Fruit fly (Drosophila melanogaster) whole organism, embryonic: ENCODE results near the gene CG32267.

Experiments
- Abd-B ChIP-seq: fragments of 200-800 bp; sonication (Bioruptor generic); optimal IDR thresholded peaks from 2 replicates; lab custom pipeline; 2018; ENCODE audit warnings: missing biosample characterization, mild to moderate bottlenecking, missing genetic modification characterization, moderate library complexity
- Adf1 ChIP-seq: fragments of 200-800 bp; sonication (Bioruptor generic); IDR thresholded peaks from 2 replicates; pipeline ENCODE4 v1.3.6; 2022; ENCODE audit warnings: missing biosample characterization, missing genetic modification characterization
- Antp ChIP-seq: fragments of 200-800 bp; sonication (Bioruptor generic); optimal IDR thresholded peaks from 3 replicates; lab custom pipeline; 2016; ENCODE audit warnings: missing biosample characterization, missing genetic modification characterization
- CG10147 ChIP-seq: fragments of 200-800 bp; sonication (Bioruptor generic); optimal IDR thresholded peaks from 2 replicates; lab custom pipeline; 2019; ENCODE audit warnings: missing biosample characterization, mild to moderate bottlenecking, missing genetic modification characterization, moderate library complexity
- CG11560 ChIP-seq: fragments of 200-800 bp; sonication (Bioruptor generic); IDR thresholded peaks from 3 replicates; pipeline ENCODE4 v1.3.6; 2022; ENCODE audit warnings: missing biosample characterization, missing genetic modification characterization
- CG12744 ChIP-seq: fragments of 200-800 bp; sonication (Bioruptor generic); optimal IDR thresholded peaks from 2 replicates; lab custom pipeline; 2016; ENCODE audit warnings: missing biosample characterization, missing genetic modification characterization
- CG14014 ChIP-seq: fragments of 200-800 bp; sonication (Bioruptor generic); IDR thresholded peaks from 2 replicates; pipeline ENCODE4 v1.3.6; 2022; ENCODE audit warnings: missing biosample characterization, missing genetic modification characterization
- CG14050 ChIP-seq: fragments of 200-800 bp; sonication (Bioruptor generic); IDR thresholded peaks from 3 replicates; pipeline ENCODE4 v1.3.6; 2022; ENCODE audit warnings: missing biosample characterization, missing genetic modification characterization
- CG15601 ChIP-seq: fragments of 200-800 bp; sonication (Bioruptor generic); optimal IDR thresholded peaks from 3 replicates; lab custom pipeline; 2019; ENCODE audit warnings: missing biosample characterization, mild to moderate bottlenecking, missing genetic modification characterization, moderate library complexity
- CG1602 ChIP-seq: fragments of 200-800 bp; sonication (Bioruptor generic); optimal IDR thresholded peaks from 3 replicates; lab custom pipeline; 2016; ENCODE audit warnings: missing biosample characterization, missing genetic modification characterization
- CG16863 ChIP-seq: fragments of 200-800 bp; sonication (Bioruptor generic); optimal IDR thresholded peaks from 3 replicates; lab custom pipeline; 2016; ENCODE audit warnings: missing biosample characterization, missing genetic modification characterization
- CG17568 ChIP-seq: fragments of 200-800 bp; sonication (Bioruptor generic); optimal IDR thresholded peaks from 2 replicates; lab custom pipeline; 2018; ENCODE audit warnings: missing biosample characterization, mild to moderate bottlenecking, missing genetic modification characterization, moderate library complexity
- CG17612 ChIP-seq: fragments of 200-800 bp; sonication (Bioruptor generic); IDR thresholded peaks from 2 replicates; pipeline ENCODE4 v1.3.6; 2022; ENCODE audit warnings: missing biosample characterization, missing genetic modification characterization
- CG31365 ChIP-seq: fragments of 200-800 bp; sonication (Bioruptor generic); optimal IDR thresholded peaks from 2 replicates; lab custom pipeline; 2018; ENCODE audit warnings: missing biosample characterization, mild to moderate bottlenecking, missing genetic modification characterization
- CG34376 ChIP-seq: fragments of 200-800 bp; sonication (Bioruptor generic); optimal IDR thresholded peaks from 2 replicates; lab custom pipeline; 2018; ENCODE audit warnings: missing biosample characterization, mild to moderate bottlenecking, missing genetic modification characterization
- CG3995 ChIP-seq: fragments of 200-800 bp; sonication (Bioruptor generic); optimal IDR thresholded peaks from 3 replicates; lab custom pipeline; 2016; ENCODE audit warnings: missing biosample characterization, missing genetic modification characterization
- CG43689 ChIP-seq: fragments of 200-800 bp; sonication (Bioruptor generic); IDR thresholded peaks from 2 replicates; pipeline ENCODE4 v1.3.6; 2022; ENCODE audit warnings: missing biosample characterization, missing genetic modification characterization
- CG6272 ChIP-seq: fragments of 200-800 bp; sonication (Bioruptor generic); IDR thresholded peaks from 2 replicates; pipeline ENCODE4 v1.3.6; 2022; ENCODE audit warnings: missing biosample characterization, missing genetic modification characterization
- CG7987 ChIP-seq: fragments of 200-800 bp; sonication (Bioruptor generic); optimal IDR thresholded peaks from 2 replicates; lab custom pipeline; 2018; ENCODE audit warnings: missing biosample characterization, mild to moderate bottlenecking, missing genetic modification characterization, moderate library complexity
- CG8281 ChIP-seq: fragments of 200-800 bp; sonication (Bioruptor generic); optimal IDR thresholded peaks from 2 replicates; lab custom pipeline; 2018; ENCODE audit warnings: missing biosample characterization, mild to moderate bottlenecking, missing genetic modification characterization, moderate library complexity
- ERR ChIP-seq: fragments of 200-800 bp; sonication (Bioruptor generic); optimal IDR thresholded peaks from 2 replicates; lab custom pipeline; 2016; ENCODE audit warnings: missing biosample characterization, missing genetic modification characterization
- H2.0 ChIP-seq: fragments of 200-800 bp; sonication (Bioruptor generic); IDR thresholded peaks from 2 replicates; pipeline ENCODE4 v1.3.6; 2022; ENCODE audit warnings: missing biosample characterization, missing genetic modification characterization
- Hmr ChIP-seq: fragments of 200-800 bp; sonication (Bioruptor generic); optimal IDR thresholded peaks from 3 replicates; lab custom pipeline; 2017; ENCODE audit warnings: mild to moderate bottlenecking, missing biosample characterization, missing genetic modification reagents, missing genetic modification characterization
- Hr51 ChIP-seq, 2 experiments: fragments of 200-800 bp; sonication (Bioruptor generic); optimal IDR thresholded peaks; 2 replicates in 1 of 2; 3 replicates in 1 of 2; lab custom pipeline; 2016 to 2018; ENCODE audit warnings: missing biosample characterization in 2 of 2, missing genetic modification characterization in 2 of 2, mild to moderate bottlenecking in 1 of 2, moderate library complexity in 1 of 2
- Hsf ChIP-seq: fragments of 200-800 bp; sonication (Bioruptor generic); optimal IDR thresholded peaks from 3 replicates; lab custom pipeline; 2016; ENCODE audit warnings: missing biosample characterization, missing genetic modification characterization
- MESR4 ChIP-seq: fragments of 200-800 bp; sonication (Bioruptor generic); optimal IDR thresholded peaks from 2 replicates; lab custom pipeline; 2018; ENCODE audit warnings: missing biosample characterization, mild to moderate bottlenecking, missing genetic modification characterization, moderate library complexity
- Max ChIP-seq: fragments of 200-800 bp; sonication (Bioruptor generic); optimal IDR thresholded peaks from 2 replicates; lab custom pipeline; 2016; ENCODE audit warnings: missing biosample characterization, mild to moderate bottlenecking, missing genetic modification characterization
- Myb ChIP-seq: fragments of 200-800 bp; sonication (Bioruptor generic); optimal IDR thresholded peaks from 2 replicates; lab custom pipeline; 2016; ENCODE audit warnings: missing biosample characterization, missing genetic modification characterization
- Nf-YA ChIP-seq: fragments of 200-800 bp; sonication (Bioruptor generic); IDR thresholded peaks from 2 replicates; pipeline ENCODE4 v1.3.6; 2022; ENCODE audit warnings: missing biosample characterization, missing genetic modification characterization
- Nf-YC ChIP-seq: fragments of 200-800 bp; optimal IDR thresholded peaks from 3 replicates; lab custom pipeline; 2019; ENCODE audit warnings: missing biosample characterization, mild to moderate bottlenecking, missing genetic modification characterization, moderate library complexity
- Oli ChIP-seq: fragments of 200-800 bp; sonication (Bioruptor generic); optimal IDR thresholded peaks from 2 replicates; lab custom pipeline; 2018; ENCODE audit warnings: missing biosample characterization, mild to moderate bottlenecking, missing genetic modification characterization, moderate library complexity
- Sox102F ChIP-seq: fragments of 200-800 bp; sonication (Bioruptor generic); optimal IDR thresholded peaks from 2 replicates; lab custom pipeline; 2018; ENCODE audit warnings: missing biosample characterization, mild to moderate bottlenecking, missing genetic modification characterization, moderate library complexity
- Tbp ChIP-seq: fragments of >200 bp; optimal IDR thresholded peaks from 2 replicates; lab custom pipeline; 2018; ENCODE audit warnings: missing biosample characterization, missing genetic modification characterization
- ap ChIP-seq: fragments of 200-800 bp; sonication (Bioruptor generic); IDR thresholded peaks from 2 replicates; pipeline ENCODE4 v1.3.6; 2022; ENCODE audit warnings: missing biosample characterization, missing genetic modification characterization
- bbx ChIP-seq: fragments of 200-800 bp; sonication (Bioruptor generic); IDR thresholded peaks from 2 replicates; pipeline ENCODE4 v1.3.6; 2022; ENCODE audit warnings: missing biosample characterization, missing genetic modification characterization; ENCODE audit not compliant: partially characterized antibody
- bigmax ChIP-seq: fragments of 200-800 bp; sonication (Bioruptor generic); optimal IDR thresholded peaks from 2 replicates; lab custom pipeline; 2018; ENCODE audit warnings: missing biosample characterization, mild to moderate bottlenecking, missing genetic modification characterization
- cato ChIP-seq: fragments of 200-800 bp; sonication (Bioruptor generic); optimal IDR thresholded peaks from 2 replicates; lab custom pipeline; 2016; ENCODE audit warnings: missing biosample characterization, missing genetic modification characterization, borderline replicate concordance
- chif ChIP-seq, 2 experiments: fragments of 200-800 bp; sonication (Bioruptor generic); optimal IDR thresholded peaks; 3 replicates each; lab custom pipeline; 2016; ENCODE audit warnings: missing biosample characterization in 2 of 2, missing genetic modification characterization in 2 of 2
- ci ChIP-seq: fragments of 200-800 bp; sonication (Bioruptor generic); IDR thresholded peaks from 3 replicates; pipeline ENCODE4 v1.3.6; 2022; ENCODE audit warnings: missing biosample characterization, missing genetic modification characterization
- dm ChIP-seq: fragments of 200-800 bp; sonication (Bioruptor generic); optimal IDR thresholded peaks from 3 replicates; lab custom pipeline; 2016; ENCODE audit warnings: missing biosample characterization, missing genetic modification characterization
- emc ChIP-seq: fragments of 200-800 bp; sonication (Bioruptor generic); optimal IDR thresholded peaks from 2 replicates; lab custom pipeline; 2016; ENCODE audit warnings: missing biosample characterization, missing genetic modification characterization
- gsb ChIP-seq: fragments of 200-800 bp; sonication (Bioruptor generic); IDR thresholded peaks from 2 replicates; pipeline ENCODE4 v1.3.6; 2022; ENCODE audit warnings: missing biosample characterization, missing genetic modification characterization
- knrl ChIP-seq: fragments of 200-800 bp; sonication (Bioruptor generic); IDR thresholded peaks from 3 replicates; pipeline ENCODE4 v1.3.6; 2022; ENCODE audit warnings: missing biosample characterization, missing genetic modification characterization; ENCODE audit not compliant: partially characterized antibody
- mam ChIP-seq: fragments of 200-800 bp; sonication (Bioruptor generic); optimal IDR thresholded peaks from 3 replicates; lab custom pipeline; 2016; ENCODE audit warnings: missing biosample characterization, missing genetic modification characterization
- pfk ChIP-seq: fragments of 200-800 bp; sonication (Bioruptor generic); optimal IDR thresholded peaks from 2 replicates; lab custom pipeline; 2018; ENCODE audit warnings: missing biosample characterization, mild to moderate bottlenecking, missing genetic modification characterization, moderate library complexity
- ro ChIP-seq: fragments of 200-800 bp; sonication (Bioruptor generic); IDR thresholded peaks from 2 replicates; pipeline ENCODE4 v1.3.6; 2022; ENCODE audit warnings: missing biosample characterization, missing genetic modification characterization
- seq ChIP-seq: fragments of 200-800 bp; sonication (Bioruptor generic); IDR thresholded peaks from 2 replicates; pipeline ENCODE4 v1.3.6; 2022; ENCODE audit warnings: missing biosample characterization, missing genetic modification characterization
- sim ChIP-seq: fragments of 200-800 bp; sonication (Bioruptor generic); IDR thresholded peaks from 2 replicates; pipeline ENCODE4 v1.3.6; 2022; ENCODE audit warnings: missing biosample characterization, missing genetic modification characterization
- sima ChIP-seq: fragments of 200-800 bp; sonication (Bioruptor generic); optimal IDR thresholded peaks from 2 replicates; lab custom pipeline; 2016; ENCODE audit warnings: missing biosample characterization, missing genetic modification characterization
- vvl ChIP-seq: fragments of 200-800 bp; sonication (Bioruptor generic); IDR thresholded peaks from 2 replicates; pipeline ENCODE4 v1.3.6; 2022; ENCODE audit warnings: missing biosample characterization, missing genetic modification characterization
- wek ChIP-seq: fragments of 200-800 bp; sonication (Bioruptor generic); optimal IDR thresholded peaks from 3 replicates; lab custom pipeline; 2018; ENCODE audit warnings: missing biosample characterization, mild to moderate bottlenecking, missing genetic modification characterization, moderate library complexity
- zf30C ChIP-seq: fragments of 200-800 bp; sonication (Bioruptor generic); optimal IDR thresholded peaks from 3 replicates; lab custom pipeline; 2018; ENCODE audit warnings: missing biosample characterization, mild to moderate bottlenecking, missing genetic modification characterization

Gene CG32267

DNA sequence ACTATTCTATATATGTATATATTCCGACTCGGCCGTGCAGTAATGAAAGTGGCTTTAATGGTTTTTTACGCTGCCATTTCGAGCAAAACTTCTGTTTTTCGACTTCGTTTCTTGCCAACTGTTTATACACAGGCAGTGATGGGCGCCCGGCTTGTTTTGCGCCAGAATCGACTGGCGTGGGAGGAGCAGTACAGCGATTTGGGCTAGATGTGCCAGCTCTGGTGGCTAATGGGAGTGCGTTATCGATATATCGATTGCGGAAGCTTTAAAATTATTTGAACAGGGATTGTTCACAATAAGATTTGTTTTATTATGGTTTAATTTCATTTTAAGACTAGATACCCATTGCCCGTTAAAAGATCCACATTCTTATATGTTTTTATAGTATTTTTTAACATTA is 739 bp downstream of the CG32267 start, which contains the start of gene CG14971 (continued):
- TF ChIP-seq Abd-B (GFP tag; lab: Kevin White, UChicago) (peak; percentile 34), CG14050 (GFP tag; lab: Robert Waterston, UW) (no peak), mam (GFP tag; lab: Kevin White, UChicago) (peak; percentile 67), Adf1 (GFP tag; lab: Robert Waterston, UW) (no peak), CG11560 (tag; lab: Robert Waterston, UW) (no peak), CG8281 (no peak), CG7987 (GFP tag; lab: Kevin White, UChicago) (peak; percentile 54), Oli (tag; lab: Kevin White, UChicago) (no peak), Hmr (GFP tag; lab: Kevin White, UChicago) (peak; percentile 42), Tbp (GFP tag; lab: Kevin White, UChicago) (no peak), ap (GFP tag; lab: Robert Waterston, UW) (no peak), Nf-YC (tag; lab: Kevin White, UChicago) (no peak), bigmax (GFP tag; lab: Kevin White, UChicago) (no peak), ERR (GFP tag; lab: Kevin White, UChicago) (no peak), ci (GFP tag; lab: Robert Waterston, UW) (peak; percentile 12; the same call in 1 of the 3 replicates), sima (GFP tag; lab: Kevin White, UChicago) (no peak), gsb (GFP tag; lab: Robert Waterston, UW) (no peak), Hsf (GFP tag; lab: Kevin White, UChicago) (peak; percentile 22), Hr51 (GFP tag; optimal IDR thresholded peaks at IDR 0.05; lab: Kevin White, UChicago) (peak in 1 of 2 experiments; percentile 35), Myb (GFP tag; lab: Kevin White, UChicago) (peak; percentile 67), H2.0 (GFP tag; lab: Robert Waterston, UW) (0 out of 2 replicates have a peak, but pooled peaks have one; percentile 36), seq (GFP tag; lab: Robert Waterston, UW) (no peak), sim (GFP tag; lab: Robert Waterston, UW) (no peak), knrl (peak; percentile 82), bbx (GFP tag; lab: Robert Waterston, UW) (peak; percentile 91), CG6272 (no peak), pfk (peak; percentile 14), cato (GFP tag; lab: Kevin White, UChicago) (no peak), CG1602 (peak; percentile 14), CG14014 (peak; percentile 25; the same call in 1 of the 2 replicates), CG34376 (GFP tag; lab: Kevin White, UChicago) (peak; percentile 33), CG31365 (tag; lab: Kevin White, UChicago) (no peak), CG17568 (no peak), vvl (GFP tag; lab: Robert Waterston, UW) (peak; percentile 67), Antp (GFP tag; lab: Kevin White, UChicago) (peak; percentile 53), zf30C (GFP tag; lab: Kevin White, UChicago) (no peak), wek (GFP tag; lab: Kevin White, UChicago) (no peak), Sox102F (GFP tag; lab: Kevin White, UChicago) (no peak), CG16863 (no peak), emc (GFP tag; lab: Kevin White, UChicago) (no peak), Nf-YA (GFP tag; lab: Robert Waterston, UW) (no peak), CG43689 (GFP tag; lab: Robert Waterston, UW) (no peak), chif (GFP tag; optimal IDR thresholded peaks at IDR 0.05; lab: Kevin White, UChicago) (peak in 1 of 2 experiments; percentile 14), ro (GFP tag; lab: Robert Waterston, UW) (no peak), Max (GFP tag; lab: Kevin White, UChicago) (peak; percentile 28), CG10147 (GFP tag; lab: Kevin White, UChicago) (no peak), MESR4 (GFP tag; lab: Kevin White, UChicago) (peak; percentile 61), CG12744 (no peak), CG3995 (peak; percentile 72), CG17612 (no peak), dm (GFP tag; lab: Kevin White, UChicago) (peak; percentile 67), CG15601 (tag; lab: Kevin White, UChicago) (peak; percentile 28)
